Fruit fly (Drosophila melanogaster) Kc167 (cell line): ENCODE results near the gene CG15209.

Experiments used
- Myc ChIP-seq: fragments of >200 bp; optimal IDR thresholded peaks from 2 replicates; lab custom pipeline; 2017; ENCODE audit warnings: missing external identifiers
- Sin3A ChIP-seq: fragments of >200 bp; optimal IDR thresholded peaks from 2 replicates; lab custom pipeline; 2018; ENCODE audit warnings: missing external identifiers
- h ChIP-seq: fragments of >200 bp; optimal IDR thresholded peaks from 3 replicates; lab custom pipeline; 2018; ENCODE audit warnings: missing external identifiers
- insv ChIP-seq: fragments of >200 bp; optimal IDR thresholded peaks from 3 replicates; lab custom pipeline; 2018; ENCODE audit warnings: missing external identifiers
- psq ChIP-seq: fragments of >200 bp; optimal IDR thresholded peaks from 2 replicates; lab custom pipeline; 2017; ENCODE audit warnings: missing external identifiers
- ttk ChIP-seq: sonication (Bioruptor generic); optimal IDR thresholded peaks from 2 replicates; lab custom pipeline; 2017; ENCODE audit warnings: missing external identifiers

The CG15209 gene

DNA sequence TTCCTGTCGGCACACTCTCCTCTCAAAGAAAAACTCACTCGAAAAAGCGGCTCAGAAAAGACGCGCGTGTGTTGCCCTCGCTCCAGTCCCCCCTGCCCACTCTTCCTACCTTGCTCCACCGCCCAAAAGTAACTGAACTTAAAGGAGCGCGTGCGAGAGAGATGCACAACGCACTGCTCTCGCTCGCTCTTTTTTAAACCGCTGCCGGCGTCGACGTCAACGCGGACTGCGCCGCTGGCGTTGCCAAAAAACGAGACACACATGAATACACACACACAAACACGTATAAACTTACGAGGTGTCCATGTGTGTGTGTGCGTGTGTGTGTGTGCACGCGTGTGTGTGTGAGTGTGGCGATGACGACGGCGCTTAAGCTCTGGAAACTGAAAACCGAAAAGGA, 25.1 kb upstream of the CG15209 start:
- no peak for TF ChIP-seq Sin3A

dm6 chrX:10820741-10821140, 21.3 kb upstream of the CG15209 start:
- TF ChIP-seq Myc (lab: Kevin White, UChicago) (no peak), insv (no peak), ttk (no peak), psq (lab: Kevin White, UChicago) (no peak), Sin3A (no peak), h (no peak)

- TF ChIP-seq psq (lab: Kevin White, UChicago) (no peak), Myc (lab: Kevin White, UChicago) (no peak), insv (no peak), ttk (no peak), Sin3A (no peak), h (no peak)
Observed at dm6 chrX:10822096-10822495, 19.9 kb upstream of the CG15209 start.

DNA sequence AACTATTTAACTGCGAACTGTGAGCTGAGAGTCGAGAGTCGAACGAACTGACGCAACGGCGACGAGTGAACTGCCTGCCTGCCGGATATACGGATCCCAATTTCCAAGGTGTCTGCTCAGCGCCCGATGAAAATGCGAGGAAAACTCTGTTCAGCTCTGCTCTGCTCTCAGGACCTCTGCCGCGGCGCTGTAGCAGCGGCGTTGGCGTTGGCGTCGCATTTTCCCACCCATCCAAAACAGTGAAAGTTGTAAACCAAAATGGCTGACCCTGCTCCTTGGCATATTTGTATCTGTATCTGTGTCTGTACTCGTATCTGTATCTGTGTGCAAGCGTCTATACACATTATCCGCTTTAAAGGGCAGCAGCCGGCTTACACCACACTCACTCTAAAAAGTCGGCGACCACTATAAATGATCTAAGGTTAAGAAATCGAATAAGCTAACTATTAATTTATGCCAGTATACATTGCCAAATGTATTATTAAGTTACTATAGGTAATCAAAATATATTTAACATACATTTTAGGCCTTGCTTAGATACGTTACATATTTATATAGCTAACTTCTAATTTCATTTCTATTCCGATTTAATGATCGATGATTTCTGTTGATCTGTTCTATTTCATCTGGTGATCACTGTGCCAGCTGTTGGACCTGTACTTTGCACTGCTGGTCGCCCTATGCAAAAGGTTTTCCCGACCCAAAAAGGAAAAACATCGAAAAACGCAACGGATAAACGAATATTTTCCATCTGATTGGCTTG, 19.1 kb upstream of the CG15209 start:
- TF ChIP-seq psq (lab: Kevin White, UChicago) (no peak), h (no peak), Myc (lab: Kevin White, UChicago) (no peak), ttk (no peak), Sin3A (no peak), insv (no peak)

dm6 chrX:10823441-10823818, 18.6 kb upstream of the CG15209 start:
- TF ChIP-seq ttk, result no peak
- no peak for TF ChIP-seq psq (lab: Kevin White, UChicago)
- no peak for TF ChIP-seq insv
- TF ChIP-seq Sin3A, result no peak
- TF ChIP-seq Myc (lab: Kevin White, UChicago), result no peak
- no peak for TF ChIP-seq h

DNA sequence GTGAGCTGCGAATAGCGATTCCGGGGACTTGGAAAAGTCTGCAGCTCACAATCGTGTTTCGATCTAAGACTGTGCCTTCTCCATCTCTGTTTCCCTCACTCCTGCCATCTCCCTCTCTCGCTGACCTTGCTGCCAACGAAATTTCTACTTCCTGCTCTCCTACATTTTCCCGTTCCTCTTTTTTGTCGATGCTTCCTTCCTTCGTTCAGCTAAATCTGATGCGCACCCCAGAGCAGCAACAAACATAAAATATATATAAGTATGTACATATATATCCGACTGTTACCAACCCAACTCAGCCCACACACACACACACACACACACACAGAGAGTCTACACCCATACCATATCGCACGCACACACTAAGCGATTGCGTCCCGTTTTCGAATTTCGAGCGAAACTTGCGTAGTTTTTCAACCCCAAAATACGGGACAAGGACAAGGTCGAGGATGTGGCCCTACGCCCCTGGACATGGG, 17.7 kb upstream of the CG15209 start, which contains the start of gene Imp:
Gene Imp (minus strand): TSS at position 51 of the 476 bp plus-strand sequence.
- no peak for TF ChIP-seq ttk
- TF ChIP-seq Sin3A, result no peak
- no peak for TF ChIP-seq h
- TF ChIP-seq insv, result no peak
- no peak for TF ChIP-seq Myc (lab: Kevin White, UChicago)
- TF ChIP-seq psq (lab: Kevin White, UChicago), result no peak

- no peak for TF ChIP-seq ttk
- no peak for TF ChIP-seq h
- no peak for TF ChIP-seq insv
- TF ChIP-seq psq (lab: Kevin White, UChicago), result no peak
- TF ChIP-seq Sin3A, result no peak
- no peak for TF ChIP-seq Myc (lab: Kevin White, UChicago)
Observed at dm6 chrX:10825349-10826129, 16.5 kb upstream of the CG15209 start.

DNA sequence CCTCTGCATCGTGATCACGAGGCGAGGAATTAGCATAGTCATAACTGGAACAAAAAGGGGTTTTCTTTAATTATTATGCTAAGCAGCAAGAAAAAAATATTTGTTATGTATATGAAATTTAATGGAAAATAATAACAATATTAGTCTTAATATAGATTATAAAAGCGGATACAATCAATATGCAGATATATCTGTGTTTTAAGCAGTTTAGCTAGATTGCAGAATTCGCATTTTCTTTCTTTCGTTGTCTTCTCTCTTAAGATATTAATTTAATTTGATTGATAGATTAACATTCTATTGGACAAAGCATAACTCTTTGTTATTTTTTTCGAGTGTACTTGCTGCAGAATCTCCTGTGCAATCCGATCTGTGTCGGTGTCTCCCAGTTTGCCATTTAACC, 14.7 kb upstream of the CG15209 start:
- TF ChIP-seq Myc (lab: Kevin White, UChicago) (no peak), ttk (no peak), psq (lab: Kevin White, UChicago) (no peak), Sin3A (no peak), insv (no peak), h (no peak)

dm6 chrX:10832369-10832768, 9.6 kb upstream of the CG15209 start:
- TF ChIP-seq h, result no peak
- TF ChIP-seq Sin3A, result no peak
- no peak for TF ChIP-seq ttk
- no peak for TF ChIP-seq insv
- TF ChIP-seq Myc (lab: Kevin White, UChicago), result no peak
- TF ChIP-seq psq (lab: Kevin White, UChicago), result no peak

dm6 chrX:10835631-10836030, 6.4 kb upstream of the CG15209 start:
- no peak for TF ChIP-seq Sin3A
- TF ChIP-seq ttk, result no peak
- TF ChIP-seq psq (lab: Kevin White, UChicago), result no peak
- TF ChIP-seq insv, result no peak
- no peak for TF ChIP-seq h

DNA sequence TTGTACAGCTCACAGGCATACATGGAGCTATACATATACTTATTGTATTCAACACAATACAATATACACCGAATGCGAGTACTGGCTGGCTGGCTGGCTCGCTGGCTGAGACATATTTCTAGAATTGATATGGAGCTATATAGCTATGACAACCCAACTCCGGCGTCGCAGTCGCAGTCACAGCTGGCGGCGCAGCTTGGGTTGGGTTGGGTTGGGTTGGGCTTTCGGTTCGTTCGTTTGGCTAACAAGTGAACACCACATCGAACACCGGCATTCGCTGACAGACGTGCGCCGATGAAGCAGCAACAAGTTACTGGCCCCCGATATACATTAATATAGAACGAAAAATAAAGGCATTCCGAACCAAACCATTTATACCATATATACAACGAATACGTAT, 3.0 kb upstream of the CG15209 start, which contains the start of gene CG15210:
Gene CG15210 (plus strand): TSS at position 269 of the 400 bp plus-strand sequence.
- TF ChIP-seq psq (lab: Kevin White, UChicago) (no peak), Sin3A (no peak), h (no peak), Myc (lab: Kevin White, UChicago) (no peak), ttk (no peak), insv (no peak)

- TF ChIP-seq ttk, result no peak
- TF ChIP-seq h, result no peak
- no peak for TF ChIP-seq insv
- TF ChIP-seq Myc (lab: Kevin White, UChicago), result no peak
- TF ChIP-seq psq (lab: Kevin White, UChicago), result no peak
- TF ChIP-seq Sin3A, result no peak
Observed at dm6 chrX:10840892-10841564, 977 bp upstream of the CG15209 start.

- TF ChIP-seq Sin3A (no peak), h (no peak), Myc (lab: Kevin White, UChicago) (no peak), psq (lab: Kevin White, UChicago) (no peak), ttk (no peak), insv (no peak)
Observed at dm6 chrX:10844807-10845206, 2.8 kb downstream of the CG15209 start, which contains the start of gene CG32669. Gene CG32669 (minus strand): TSS chrX:10845081.
